Fruit fly (Drosophila melanogaster) whole organism, wandering third instar larva: Measurements from ENCODE around the gene Lsd-2.

Source experiments
- Abd-B ChIP-seq: fragments of >200 bp; optimal IDR thresholded peaks from 2 replicates; lab custom pipeline; 2017; ENCODE audit warnings: missing biosample characterization, missing genetic modification characterization
- CG32264 ChIP-seq: fragments of 200-800 bp; sonication (Bioruptor generic); optimal IDR thresholded peaks from 2 replicates; lab custom pipeline; 2016; ENCODE audit warnings: missing biosample characterization, missing genetic modification characterization
- CG9705 ChIP-seq: fragments of 200-800 bp; sonication (Bioruptor generic); optimal IDR thresholded peaks from 2 replicates; lab custom pipeline; 2018; ENCODE audit warnings: missing biosample characterization, mild to moderate bottlenecking, missing genetic modification characterization
- CrebA ChIP-seq: fragments of 200-800 bp; sonication (Bioruptor generic); optimal IDR thresholded peaks from 2 replicates; lab custom pipeline; 2016; ENCODE audit warnings: missing biosample characterization, mild to moderate bottlenecking, missing genetic modification characterization, borderline replicate concordance
- Dfd ChIP-seq: fragments of >200 bp; optimal IDR thresholded peaks from 2 replicates; lab custom pipeline; 2017; ENCODE audit warnings: missing biosample characterization, missing genetic modification characterization
- Dif ChIP-seq: fragments of 200-275, 200-300 bp; sonication (Bioruptor generic); optimal IDR thresholded peaks from 2 replicates; lab custom pipeline; 2018; ENCODE audit warnings: missing biosample characterization, missing genetic modification characterization; ENCODE audit not compliant: partially characterized antibody
- GATAd ChIP-seq: sonication (Bioruptor generic); optimal IDR thresholded peaks from 2 replicates; lab custom pipeline; 2016; ENCODE audit warnings: missing biosample characterization, missing genetic modification characterization
- HLH106 ChIP-seq: fragments of 200-800 bp; optimal IDR thresholded peaks from 3 replicates; lab custom pipeline; 2019; ENCODE audit warnings: missing biosample characterization, mild to moderate bottlenecking, missing genetic modification characterization, moderate library complexity
- Hnf4 ChIP-seq: fragments of 200-800 bp; sonication (Bioruptor generic); optimal IDR thresholded peaks from 2 replicates; lab custom pipeline; 2016; ENCODE audit warnings: missing biosample characterization, mild to moderate bottlenecking, missing genetic modification characterization
- Hr78 ChIP-seq: fragments of >200 bp; optimal IDR thresholded peaks from 2 replicates; lab custom pipeline; 2017; ENCODE audit warnings: missing biosample characterization, missing genetic modification characterization
- Hr83 ChIP-seq: fragments of 200-300 bp; sonication (Bioruptor generic); optimal IDR thresholded peaks from 2 replicates; lab custom pipeline; 2016; ENCODE audit warnings: missing biosample characterization, mild to moderate bottlenecking, missing genetic modification characterization, moderate library complexity; ENCODE audit not compliant: poor library complexity, severe bottlenecking
- Jra ChIP-seq: sonication (Bioruptor generic); optimal IDR thresholded peaks from 2 replicates; lab custom pipeline; 2016; ENCODE audit warnings: missing biosample characterization, missing genetic modification characterization
- Mio ChIP-seq: sonication (Bioruptor generic); optimal IDR thresholded peaks from 2 replicates; lab custom pipeline; 2016; ENCODE audit warnings: missing biosample characterization, missing genetic modification characterization
- Myc ChIP-seq: fragments of >200 bp; optimal IDR thresholded peaks from 2 replicates; lab custom pipeline; 2017
- N ChIP-seq: fragments of >200 bp; optimal IDR thresholded peaks from 2 replicates; lab custom pipeline; 2018; ENCODE audit warnings: missing biosample characterization, missing external identifiers, missing genetic modification characterization
- OdsH ChIP-seq: fragments of 200-800 bp; sonication (Bioruptor generic); optimal IDR thresholded peaks from 2 replicates; lab custom pipeline; 2016; ENCODE audit warnings: missing biosample characterization, mild to moderate bottlenecking, missing genetic modification characterization
- Rel ChIP-seq, 2 experiments: fragments of 200-800 bp; sonication (Bioruptor generic) in 1 of 2; optimal IDR thresholded peaks; 2 replicates in 1 of 2; 3 replicates in 1 of 2; lab custom pipeline; 2016 to 2019; ENCODE audit warnings: mild to moderate bottlenecking in 2 of 2, missing biosample characterization in 2 of 2, missing genetic modification characterization in 2 of 2, moderate library complexity in 1 of 2
- Sp1 ChIP-seq: fragments of 200-800 bp; sonication (Bioruptor generic); optimal IDR thresholded peaks from 3 replicates; lab custom pipeline; 2019; ENCODE audit warnings: missing biosample characterization, mild to moderate bottlenecking, missing genetic modification characterization, moderate library complexity
- Vsx2 ChIP-seq: fragments of 200-300, 225-300 bp; sonication (Bioruptor generic); optimal IDR thresholded peaks from 2 replicates; lab custom pipeline; 2018; ENCODE audit warnings: missing biosample characterization, missing genetic modification characterization; ENCODE audit not compliant: partially characterized antibody
- br ChIP-seq: fragments of 200-800 bp; sonication (Bioruptor generic); optimal IDR thresholded peaks from 2 replicates; lab custom pipeline; 2016; ENCODE audit warnings: missing biosample characterization, missing genetic modification characterization
- brk ChIP-seq: fragments of 200-800 bp; sonication (Bioruptor generic); optimal IDR thresholded peaks from 2 replicates; lab custom pipeline; 2016; ENCODE audit warnings: missing biosample characterization, mild to moderate bottlenecking, missing genetic modification characterization
- dl ChIP-seq, 2 experiments: fragments of 175-275, 200-275 bp in 1 of 2; fragments of 200-275 bp in 1 of 2; sonication (Bioruptor generic); optimal IDR thresholded peaks; lab custom pipeline; 2018; ENCODE audit warnings: mild to moderate bottlenecking in 2 of 2, missing biosample characterization in 2 of 2, missing genetic modification characterization in 2 of 2, moderate library complexity in 2 of 2; ENCODE audit not compliant: partially characterized antibody in 2 of 2, insufficient read depth in 1 of 2
- dmrt93B ChIP-seq: fragments of 200-800 bp; sonication (Bioruptor generic); optimal IDR thresholded peaks from 2 replicates; lab custom pipeline; 2018; ENCODE audit warnings: missing biosample characterization, mild to moderate bottlenecking, missing genetic modification characterization
- ey ChIP-seq: fragments of 200-800 bp; sonication (Bioruptor generic); optimal IDR thresholded peaks from 2 replicates; lab custom pipeline; 2016; ENCODE audit warnings: missing biosample characterization, missing genetic modification characterization
- foxo ChIP-seq, 2 experiments: fragments of 200-800 bp; sonication (Bioruptor generic); optimal IDR thresholded peaks; 2 replicates in 1 of 2; 3 replicates in 1 of 2; lab custom pipeline; 2016 to 2017; ENCODE audit warnings: missing biosample characterization in 2 of 2, missing genetic modification characterization in 2 of 2
- fru ChIP-seq: fragments of 200-800 bp; sonication (Bioruptor generic); optimal IDR thresholded peaks from 3 replicates; lab custom pipeline; 2016; ENCODE audit warnings: missing biosample characterization, mild to moderate bottlenecking, missing genetic modification characterization
- h ChIP-seq: fragments of 200-800 bp; sonication (Bioruptor generic); optimal IDR thresholded peaks from 3 replicates; lab custom pipeline; 2016; ENCODE audit warnings: missing biosample characterization, mild to moderate bottlenecking, missing genetic modification characterization
- psq ChIP-seq: fragments of 200-800 bp; sonication (Bioruptor generic); optimal IDR thresholded peaks from 3 replicates; lab custom pipeline; 2017; ENCODE audit warnings: missing biosample characterization, mild to moderate bottlenecking, missing genetic modification characterization, moderate library complexity
- rgr ChIP-seq: fragments of 200-800 bp; sonication (Bioruptor generic); optimal IDR thresholded peaks from 3 replicates; lab custom pipeline; 2016; ENCODE audit warnings: missing biosample characterization, mild to moderate bottlenecking, missing genetic modification characterization
- sage ChIP-seq: fragments of 200-800 bp; sonication (Bioruptor generic); optimal IDR thresholded peaks from 2 replicates; lab custom pipeline; 2016; ENCODE audit warnings: missing biosample characterization, mild to moderate bottlenecking, missing genetic modification characterization
- sv ChIP-seq: fragments of 200-800 bp; sonication (Bioruptor generic); optimal IDR thresholded peaks from 3 replicates; lab custom pipeline; 2016; ENCODE audit warnings: missing biosample characterization, missing genetic modification characterization
- tai ChIP-seq: sonication (Bioruptor generic); optimal IDR thresholded peaks from 2 replicates; lab custom pipeline; 2016; ENCODE audit warnings: missing biosample characterization, missing genetic modification characterization
- usp ChIP-seq: fragments of >200 bp; optimal IDR thresholded peaks from 2 replicates; lab custom pipeline; 2017; ENCODE audit warnings: missing biosample characterization, missing genetic modification characterization
- woc ChIP-seq: sonication (Bioruptor generic); optimal IDR thresholded peaks from 2 replicates; lab custom pipeline; 2016; ENCODE audit warnings: missing biosample characterization, mild to moderate bottlenecking, missing genetic modification characterization

The Lsd-2 gene

DNA sequence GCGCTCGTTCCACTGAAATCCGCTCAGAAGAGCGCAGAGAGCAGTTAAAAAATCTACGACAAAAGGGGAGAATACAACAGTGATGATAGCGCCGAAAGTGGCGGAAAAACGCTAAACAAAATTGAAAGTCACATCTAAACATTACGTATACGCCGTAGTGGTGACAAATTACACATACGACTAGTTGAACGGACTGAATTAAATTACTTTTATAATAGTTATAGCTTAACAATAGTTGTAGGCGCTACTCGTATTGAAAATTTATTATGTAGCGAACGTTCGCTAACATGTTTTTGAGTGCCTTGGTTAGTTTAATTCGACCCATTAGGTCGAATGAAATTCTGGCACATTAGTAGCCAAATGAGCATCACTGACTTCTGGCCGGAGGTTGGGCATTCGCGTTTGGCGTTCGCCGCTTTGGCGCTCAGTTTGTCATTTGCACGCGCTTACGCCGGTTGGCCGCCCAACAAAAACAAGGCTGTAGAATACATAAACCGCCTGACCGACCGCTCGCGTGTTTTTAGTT is 32.3 kb downstream of the Lsd-2 start, which contains the start of gene CG5541:
Gene CG5541, plus strand, starts transcription at position 424 of the 526 bp plus-strand sequence.
- TF ChIP-seq h (GFP tag; lab: Kevin White, UChicago), result peak; percentile 52
- TF ChIP-seq psq (GFP tag; lab: Kevin White, UChicago), result no peak
- TF ChIP-seq sv (GFP tag; lab: Kevin White, UChicago), result peak; percentile 2
- no peak for TF ChIP-seq CG32264 (GFP tag; lab: Kevin White, UChicago)
- no peak for TF ChIP-seq Dfd (GFP tag; lab: Kevin White, UChicago)
- TF ChIP-seq OdsH (GFP tag; lab: Kevin White, UChicago), result peak; percentile 24
- TF ChIP-seq N (GFP tag; lab: Kevin White, UChicago), result no peak
- TF ChIP-seq Hr78, result no peak
- TF ChIP-seq dl (GFP tag; optimal IDR thresholded peaks at IDR 0.05; lab: Kevin White, UChicago; ENCODE audit: insufficient read depth in 1 of 2, partially characterized antibody in 2 of 2), result peak; percentile 67 to 75
- peak; percentile 54 for TF ChIP-seq Sp1 (GFP tag; lab: Kevin White, UChicago)
- TF ChIP-seq Rel (GFP tag; optimal IDR thresholded peaks at IDR 0.05; lab: Kevin White, UChicago), result no peak
- TF ChIP-seq Rel (tag; optimal IDR thresholded peaks at IDR 0.05; lab: Kevin White, UChicago), result no peak
- peak in 1 of 2 experiments; percentile 35 for TF ChIP-seq foxo (GFP tag; optimal IDR thresholded peaks at IDR 0.05; lab: Kevin White, UChicago)
- no peak for TF ChIP-seq Vsx2 (GFP tag; lab: Kevin White, UChicago)
- peak; percentile 86 for TF ChIP-seq woc
- peak; percentile 96 for TF ChIP-seq Myc (lab: Kevin White, UChicago)
- no peak for TF ChIP-seq Hr83 (GFP tag; lab: Kevin White, UChicago)
- TF ChIP-seq br (GFP tag; lab: Kevin White, UChicago), result peak; percentile 5
- TF ChIP-seq Jra (GFP tag; lab: Kevin White, UChicago), result no peak
- peak; percentile 23 for TF ChIP-seq HLH106
- peak; percentile 57 for TF ChIP-seq ey
- TF ChIP-seq dmrt93B (GFP tag; lab: Kevin White, UChicago), result peak; percentile 44
- no peak for TF ChIP-seq rgr
- no peak for TF ChIP-seq fru (GFP tag; lab: Kevin White, UChicago)
- peak; percentile 28 for TF ChIP-seq CG9705 (GFP tag; lab: Kevin White, UChicago)
- TF ChIP-seq Dif (GFP tag; lab: Kevin White, UChicago), result no peak

DNA sequence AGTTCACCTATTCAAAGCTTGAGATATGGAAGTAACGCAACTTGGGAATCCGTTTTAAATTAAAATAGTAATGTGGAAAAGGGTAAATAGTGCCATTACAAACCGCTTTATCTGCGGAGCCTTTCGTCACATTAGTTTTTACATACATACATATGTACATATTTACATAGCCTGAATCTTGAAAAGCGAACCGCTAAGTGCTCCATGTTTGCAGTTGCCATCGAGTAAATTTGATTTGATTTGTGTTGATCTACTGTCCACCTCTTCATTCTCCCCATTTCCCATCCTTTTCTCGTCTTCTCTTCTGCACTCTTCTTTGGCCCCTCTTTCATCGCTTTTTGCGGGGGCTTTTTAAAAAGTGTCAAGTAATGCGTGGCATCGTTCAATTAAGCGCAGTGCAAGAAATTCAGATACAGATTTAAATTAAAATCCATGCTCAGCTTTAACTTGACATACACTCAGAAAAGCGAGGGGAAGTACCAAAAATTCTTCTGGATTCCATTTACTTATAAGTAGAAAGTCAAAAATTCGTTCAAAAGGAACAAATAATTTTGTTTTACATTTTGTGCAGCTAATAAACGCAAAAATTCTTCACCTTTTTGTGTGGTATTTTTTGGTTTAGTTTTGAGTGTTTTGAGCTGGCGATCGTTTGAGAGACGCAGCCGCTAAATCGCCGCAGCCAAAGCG is 32.9 kb downstream of the Lsd-2 start:
- TF ChIP-seq fru (GFP tag; lab: Kevin White, UChicago) (peak; percentile 83), Rel (GFP tag; optimal IDR thresholded peaks at IDR 0.05; lab: Kevin White, UChicago) (peak; percentile 19), Rel (tag; optimal IDR thresholded peaks at IDR 0.05; lab: Kevin White, UChicago) (peak; percentile 38), Mio (GFP tag; lab: Kevin White, UChicago) (no peak), sage (peak; percentile 46), CG32264 (GFP tag; lab: Kevin White, UChicago) (peak; percentile 25), HLH106 (peak; percentile 63), GATAd (GFP tag; lab: Kevin White, UChicago) (no peak), ey (peak; percentile 82), tai (GFP tag; lab: Kevin White, UChicago) (no peak), Dif (GFP tag; lab: Kevin White, UChicago) (peak; percentile 70), sv (GFP tag; lab: Kevin White, UChicago) (peak; percentile 48), Abd-B (no peak), br (GFP tag; lab: Kevin White, UChicago) (peak; percentile 70), brk (GFP tag; lab: Kevin White, UChicago) (peak; percentile 78), usp (no peak), rgr (peak; percentile 79), OdsH (GFP tag; lab: Kevin White, UChicago) (peak; percentile 71), psq (GFP tag; lab: Kevin White, UChicago) (peak; percentile 77), Hnf4 (peak; percentile 65), h (GFP tag; lab: Kevin White, UChicago) (peak; percentile 80), foxo (GFP tag; optimal IDR thresholded peaks at IDR 0.05; lab: Kevin White, UChicago) (peak; percentile 16 to 82), Sp1 (GFP tag; lab: Kevin White, UChicago) (peak; percentile 7), Dfd (GFP tag; lab: Kevin White, UChicago) (no peak), CrebA (GFP tag; lab: Kevin White, UChicago) (peak; percentile 46)
